Worm (Caenorhabditis elegans) whole organism, early embryonic: Measurements from ENCODE around the gene srj-21.

Source experiments
- B0310.2 ChIP-seq: sonication (generic microtip); optimal IDR thresholded peaks from 2 replicates; lab custom pipeline; 2016; ENCODE audit warnings: mild to moderate bottlenecking, missing genetic modification characterization, missing compliant biosample characterization
- F13C5.2 ChIP-seq: sonication (generic microtip); optimal IDR thresholded peaks from 2 replicates; lab custom pipeline; 2017; ENCODE audit warnings: mild to moderate bottlenecking, missing genetic modification characterization, inconsistent platforms, missing compliant biosample characterization
- aly-1 ChIP-seq: sonication (generic microtip); optimal IDR thresholded peaks from 2 replicates; lab custom pipeline; 2016; ENCODE audit warnings: missing genetic modification characterization, missing compliant biosample characterization
- ama-1 ChIP-seq: fragments of 150-350 bp; optimal IDR thresholded peaks from 2 replicates; lab custom pipeline; 2014
- ceh-13 ChIP-seq: fragments of 200-800 bp; sonication (Bioruptor generic); optimal IDR thresholded peaks from 2 replicates; lab custom pipeline; 2018; ENCODE audit warnings: mild to moderate bottlenecking, missing genetic modification characterization, missing compliant biosample characterization
- ceh-36 ChIP-seq: sonication (generic microtip); optimal IDR thresholded peaks from 2 replicates; lab custom pipeline; 2016; ENCODE audit warnings: missing genetic modification characterization, inconsistent platforms, missing compliant biosample characterization
- ets-7 ChIP-seq: sonication (generic microtip); optimal IDR thresholded peaks from 2 replicates; lab custom pipeline; 2016; ENCODE audit warnings: missing genotype, missing genetic modification characterization, missing compliant biosample characterization
- flt-1 ChIP-seq: fragments of 200-800 bp; sonication (Bioruptor generic); IDR thresholded peaks from 2 replicates; pipeline ENCODE4 v1.3.6; 2022; ENCODE audit warnings: missing genetic modification characterization, missing compliant biosample characterization
- hmbx-1 ChIP-seq: sonication (generic microtip); optimal IDR thresholded peaks from 2 replicates; lab custom pipeline; 2016; ENCODE audit warnings: mild to moderate bottlenecking, missing genetic modification characterization, missing compliant biosample characterization
- hmg-4 ChIP-seq: fragments of 200-800 bp; sonication (Bioruptor generic); optimal IDR thresholded peaks from 2 replicates; lab custom pipeline; 2018; ENCODE audit warnings: mild to moderate bottlenecking, missing genetic modification characterization, missing compliant biosample characterization
- hnd-1 ChIP-seq: sonication (generic microtip); optimal IDR thresholded peaks from 2 replicates; lab custom pipeline; 2016; ENCODE audit warnings: missing genetic modification characterization, missing compliant biosample characterization
- pes-1 ChIP-seq: fragments of 200-800 bp; sonication (Bioruptor generic); IDR thresholded peaks from 2 replicates; pipeline ENCODE4 v1.3.6; 2022; ENCODE audit warnings: missing genetic modification reagents, missing genetic modification characterization, missing compliant biosample characterization
- scrt-1 ChIP-seq: fragments of 200-800 bp; sonication (Bioruptor generic); IDR thresholded peaks from 2 replicates; pipeline ENCODE4 v1.3.6; 2022; ENCODE audit warnings: missing genetic modification characterization, missing compliant biosample characterization
- sea-1 ChIP-seq: fragments of 200-800 bp; sonication (Bioruptor generic); conservative IDR thresholded peaks from 2 replicates; pipeline ENCODE4 v1.3.6; 2022; ENCODE audit warnings: missing genetic modification characterization, missing compliant biosample characterization
- tbx-11 ChIP-seq: fragments of 200-800 bp; sonication (Bioruptor generic); IDR thresholded peaks from 2 replicates; pipeline ENCODE4 v1.3.6; 2022; ENCODE audit warnings: missing genetic modification characterization, missing compliant biosample characterization
- tbx-37 ChIP-seq: fragments of 200-800 bp; sonication (Bioruptor generic); conservative IDR thresholded peaks from 2 replicates; pipeline ENCODE4 v1.3.6; 2022; ENCODE audit warnings: missing genetic modification reagents, missing genetic modification characterization, missing compliant biosample characterization
- tra-4 ChIP-seq: sonication (generic microtip); optimal IDR thresholded peaks from 2 replicates; lab custom pipeline; 2017; ENCODE audit warnings: missing genetic modification characterization, missing compliant biosample characterization

Gene srj-21

ce11 chrV:10719019-10719832 is 25.9 kb upstream of the srj-21 start:
- TF ChIP-seq scrt-1 (GFP tag; lab: Robert Waterston, UW) = no peak

DNA sequence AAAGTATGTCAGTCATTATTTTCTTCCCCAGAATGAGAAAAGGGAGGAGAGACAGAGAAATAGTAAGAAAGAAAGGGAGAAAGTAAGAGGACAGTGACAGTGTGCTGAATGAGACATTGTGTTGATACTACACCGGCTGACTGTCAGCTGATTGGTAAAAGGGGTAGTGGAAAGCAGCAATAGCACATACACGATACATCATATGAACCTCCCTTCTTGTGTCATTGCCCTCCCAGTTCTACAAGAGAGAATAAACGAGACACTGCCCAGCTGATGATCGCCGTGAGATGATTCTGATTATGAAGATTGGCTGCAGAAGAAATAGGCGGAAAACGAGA is 25.3 kb upstream of the srj-21 start:
- TF ChIP-seq tbx-11 (GFP tag; lab: Robert Waterston, UW) = no peak
- TF ChIP-seq scrt-1 (GFP tag; lab: Robert Waterston, UW) = no peak
- TF ChIP-seq flt-1 (GFP tag; lab: Robert Waterston, UW) = no peak
- 0 out of 2 replicates have a peak, but pooled peaks have one; percentile 13 for TF ChIP-seq sea-1 (GFP tag; lab: Robert Waterston, UW)
- no peak for TF ChIP-seq aly-1 (tag; lab: Kevin White, UChicago)

DNA sequence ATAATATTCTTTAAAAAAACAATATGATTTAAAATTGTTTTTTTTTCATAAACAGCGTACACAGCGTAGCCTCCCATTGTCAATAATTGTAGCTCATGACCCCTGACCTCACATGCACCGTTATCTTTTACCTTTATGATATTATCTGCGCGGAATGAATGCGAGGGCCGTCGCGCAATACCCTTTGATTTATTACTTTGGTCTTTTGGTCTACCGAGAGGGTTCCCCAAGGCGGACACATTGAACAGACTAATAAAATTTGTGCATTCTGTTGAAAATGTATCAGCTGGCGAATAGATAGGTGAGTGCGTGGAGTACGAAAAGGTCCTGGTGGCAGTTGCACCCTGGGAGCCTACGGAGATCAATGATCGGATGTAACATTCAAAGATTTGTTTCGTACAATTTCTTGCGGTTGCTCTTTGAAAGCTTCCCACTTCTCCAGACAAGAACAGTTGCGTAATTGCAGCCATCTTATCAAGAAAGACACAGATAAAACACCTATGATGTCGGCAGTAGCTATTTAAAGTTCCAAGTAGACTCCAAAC is 24.8 kb upstream of the srj-21 start:
- no peak for TF ChIP-seq sea-1 (GFP tag; lab: Robert Waterston, UW)
- TF ChIP-seq F13C5.2 = no peak

DNA sequence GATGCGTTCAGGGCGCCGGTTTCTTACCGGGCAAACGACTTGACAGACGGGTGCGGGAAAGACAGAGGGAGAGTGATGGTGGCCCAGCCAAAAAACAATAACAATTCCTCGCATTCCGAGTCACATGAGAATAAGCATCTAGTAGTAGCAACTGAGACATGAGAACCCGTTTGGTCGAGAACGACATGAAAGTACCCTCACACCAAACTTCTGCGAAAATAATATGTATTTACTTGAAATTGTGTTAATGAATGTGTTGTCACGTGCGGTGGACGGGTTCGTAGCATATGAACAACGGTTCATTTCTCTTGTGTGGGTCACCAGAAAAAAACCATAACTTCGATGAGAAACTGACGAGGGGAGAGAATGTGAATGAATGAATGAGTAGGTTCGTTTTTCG is 24.3 kb upstream of the srj-21 start:
- no peak for TF ChIP-seq sea-1 (GFP tag; lab: Robert Waterston, UW)
- TF ChIP-seq ama-1 = no peak
- no peak for TF ChIP-seq B0310.2 (tag; lab: Kevin White, UChicago)
- TF ChIP-seq ceh-13 (GFP tag; lab: Kevin White, UChicago) = no peak
- no peak for TF ChIP-seq aly-1 (tag; lab: Kevin White, UChicago)
- no peak for TF ChIP-seq ceh-36 (tag; lab: Kevin White, UChicago)
- no peak for TF ChIP-seq tbx-37 (GFP tag; lab: Robert Waterston, UW)

ce11 chrV:10721304-10721703 is 23.8 kb upstream of the srj-21 start:
- TF ChIP-seq ets-7 (no peak), sea-1 (GFP tag; lab: Robert Waterston, UW) (no peak), ceh-13 (GFP tag; lab: Kevin White, UChicago) (no peak), tra-4 (no peak), ama-1 (no peak), hnd-1 (tag; lab: Kevin White, UChicago) (no peak), tbx-37 (GFP tag; lab: Robert Waterston, UW) (no peak), ceh-36 (tag; lab: Kevin White, UChicago) (no peak), F13C5.2 (no peak), hmbx-1 (tag; lab: Kevin White, UChicago) (no peak), pes-1 (GFP tag; lab: Robert Waterston, UW) (no peak), flt-1 (GFP tag; lab: Robert Waterston, UW) (no peak), scrt-1 (GFP tag; lab: Robert Waterston, UW) (no peak), aly-1 (tag; lab: Kevin White, UChicago) (no peak), tbx-11 (GFP tag; lab: Robert Waterston, UW) (no peak), hmg-4 (no peak), B0310.2 (tag; lab: Kevin White, UChicago) (no peak)

DNA sequence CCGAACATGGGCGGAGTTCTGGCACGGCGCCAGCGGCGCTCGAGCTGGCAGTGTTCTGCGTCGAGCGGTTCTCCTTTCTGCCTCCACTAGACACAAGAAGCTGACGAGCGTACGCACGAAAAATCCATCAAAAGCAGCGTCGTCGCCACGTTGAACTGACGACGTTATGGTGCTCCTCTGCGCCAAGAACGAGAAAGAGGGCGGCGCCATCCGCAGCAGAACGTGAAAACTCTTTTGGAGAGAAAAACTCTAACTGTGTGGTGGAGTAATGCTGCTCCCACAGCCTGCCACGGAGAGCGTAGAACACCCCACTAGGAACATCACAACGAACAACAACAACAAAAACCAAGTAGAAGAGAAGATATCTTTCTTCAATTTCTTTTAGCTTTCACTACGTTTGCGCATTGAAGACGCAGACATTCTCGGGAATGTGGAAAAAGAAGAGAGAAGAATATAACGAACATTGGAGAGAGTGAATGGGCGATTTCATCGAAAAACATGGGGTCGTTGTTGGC is 23.2 kb upstream of the srj-21 start:
- TF ChIP-seq ceh-36 (tag; lab: Kevin White, UChicago) (no peak), scrt-1 (GFP tag; lab: Robert Waterston, UW) (0 out of 2 replicates have a peak, but pooled peaks have one; percentile 36)

ce11 chrV:10722595-10722994 is 22.5 kb upstream of the srj-21 start:
- no peak for TF ChIP-seq ceh-13 (GFP tag; lab: Kevin White, UChicago)
- no peak for TF ChIP-seq B0310.2 (tag; lab: Kevin White, UChicago)
- TF ChIP-seq ets-7 = no peak
- TF ChIP-seq sea-1 (GFP tag; lab: Robert Waterston, UW) = no peak
- TF ChIP-seq aly-1 (tag; lab: Kevin White, UChicago) = no peak
- TF ChIP-seq pes-1 (GFP tag; lab: Robert Waterston, UW) = no peak
- TF ChIP-seq flt-1 (GFP tag; lab: Robert Waterston, UW) = no peak
- TF ChIP-seq ama-1 = no peak
- TF ChIP-seq scrt-1 (GFP tag; lab: Robert Waterston, UW) = no peak
- TF ChIP-seq hnd-1 (tag; lab: Kevin White, UChicago) = no peak
- TF ChIP-seq hmg-4 = no peak

DNA sequence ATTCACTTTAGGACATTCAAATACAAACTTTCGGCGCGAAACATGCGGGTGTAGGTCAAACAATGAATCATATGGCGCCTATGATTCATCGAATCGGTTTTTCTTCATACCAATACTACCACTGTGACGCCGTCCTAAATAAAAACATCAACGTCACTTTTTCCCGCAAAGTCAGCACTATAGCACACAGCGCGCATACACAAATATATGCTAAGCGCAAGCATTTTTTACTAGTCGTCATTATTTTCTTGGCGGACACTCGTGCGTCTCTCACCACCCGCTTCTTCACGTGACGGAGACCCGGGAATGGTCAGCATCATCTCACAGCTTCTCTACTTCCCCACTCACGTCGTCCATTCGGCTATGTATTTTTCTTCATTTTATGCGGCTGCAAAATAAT is 22.0 kb upstream of the srj-21 start:
- no peak for TF ChIP-seq scrt-1 (GFP tag; lab: Robert Waterston, UW)
- no peak for TF ChIP-seq aly-1 (tag; lab: Kevin White, UChicago)
- TF ChIP-seq hmbx-1 (tag; lab: Kevin White, UChicago) = no peak
- no peak for TF ChIP-seq ets-7
- TF ChIP-seq ceh-13 (GFP tag; lab: Kevin White, UChicago) = no peak

DNA sequence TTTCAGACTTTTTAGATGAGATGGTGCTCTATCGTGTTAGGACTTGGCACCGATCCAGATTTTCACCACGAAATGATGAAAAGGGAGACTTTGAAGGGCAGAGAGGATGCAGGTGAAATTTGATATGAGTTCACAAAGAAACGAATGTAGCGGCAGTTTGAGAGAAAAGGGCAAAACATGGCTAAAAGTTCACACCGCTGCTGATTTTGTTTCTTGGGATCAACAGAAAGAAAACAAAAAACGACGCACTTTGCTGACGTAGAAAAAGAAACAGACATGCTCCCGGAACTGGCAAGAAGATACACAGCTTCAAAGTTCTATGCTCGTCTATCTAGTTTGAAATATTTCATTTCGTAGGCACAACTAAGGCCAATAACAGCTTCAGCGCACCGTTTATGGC is 21.6 kb upstream of the srj-21 start:
- TF ChIP-seq hmbx-1 (tag; lab: Kevin White, UChicago) (no peak), F13C5.2 (no peak), scrt-1 (GFP tag; lab: Robert Waterston, UW) (no peak), tbx-37 (GFP tag; lab: Robert Waterston, UW) (no peak), tbx-11 (GFP tag; lab: Robert Waterston, UW) (no peak), aly-1 (tag; lab: Kevin White, UChicago) (no peak), flt-1 (GFP tag; lab: Robert Waterston, UW) (no peak), ceh-36 (tag; lab: Kevin White, UChicago) (no peak), ceh-13 (GFP tag; lab: Kevin White, UChicago) (no peak)
